Fruit fly (Drosophila melanogaster): ENCODE data around the gene CG13876.

Gene CG13876

dm6 chr3L:178913-179488 is 26.9 kb upstream of the CG13876 start, which contains the start of gene Vdup1:
TSS of gene Vdup1 (minus strand) at chr3L:178963.
- no peak for TF ChIP-seq CTCF (optimal IDR thresholded peaks at IDR 0.05)
- TF ChIP-seq CG8478 (optimal IDR thresholded peaks at IDR 0.05), result no peak

DNA sequence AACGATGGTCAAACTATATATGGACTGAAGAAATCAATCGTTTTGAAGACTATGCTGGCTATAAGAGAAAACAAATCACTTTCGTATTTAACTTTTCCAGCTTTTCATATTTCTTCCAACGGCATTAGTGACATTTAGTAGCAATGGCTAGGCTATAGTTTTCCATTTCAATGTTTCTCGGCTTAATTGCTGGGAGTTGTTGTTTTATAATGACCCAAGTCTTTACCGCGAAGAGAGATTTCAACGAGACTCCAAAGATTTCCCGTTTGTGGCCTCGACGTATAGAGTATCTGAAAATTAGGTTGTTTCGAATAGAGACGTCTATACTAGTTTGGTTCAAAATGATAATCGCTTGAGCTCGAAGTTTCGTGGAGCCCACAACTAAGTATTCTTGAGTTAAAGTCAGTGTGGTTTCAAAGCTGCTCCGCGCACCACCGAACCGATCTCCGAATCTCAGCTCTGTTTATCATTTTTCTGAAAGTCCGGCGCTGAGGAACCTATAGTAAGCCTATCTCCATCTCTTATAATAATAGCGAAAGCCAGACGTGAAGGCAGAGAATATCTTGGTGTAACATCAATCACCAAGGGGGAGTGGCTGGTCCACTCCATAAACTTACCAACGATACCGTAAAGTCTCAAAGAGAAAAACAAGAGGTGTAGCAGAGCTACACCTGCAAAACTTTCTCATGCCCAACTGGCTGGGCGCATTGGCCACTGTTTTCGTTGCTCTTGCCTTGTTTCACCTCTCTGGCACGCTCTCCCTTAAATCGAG is 26.3 kb upstream of the CG13876 start, which contains the start of gene CG13875:
Gene CG13875, plus strand, starts transcription at position 434 of the 772 bp plus-strand sequence.
- no peak for TF ChIP-seq CTCF (optimal IDR thresholded peaks at IDR 0.05)
- no peak for TF ChIP-seq CG8478 (optimal IDR thresholded peaks at IDR 0.05)

- TF ChIP-seq CTCF (optimal IDR thresholded peaks at IDR 0.05), result no peak
- no peak for TF ChIP-seq CG8478 (optimal IDR thresholded peaks at IDR 0.05)
Measured at dm6 chr3L:180262-180543, 25.7 kb upstream of the CG13876 start.

DNA sequence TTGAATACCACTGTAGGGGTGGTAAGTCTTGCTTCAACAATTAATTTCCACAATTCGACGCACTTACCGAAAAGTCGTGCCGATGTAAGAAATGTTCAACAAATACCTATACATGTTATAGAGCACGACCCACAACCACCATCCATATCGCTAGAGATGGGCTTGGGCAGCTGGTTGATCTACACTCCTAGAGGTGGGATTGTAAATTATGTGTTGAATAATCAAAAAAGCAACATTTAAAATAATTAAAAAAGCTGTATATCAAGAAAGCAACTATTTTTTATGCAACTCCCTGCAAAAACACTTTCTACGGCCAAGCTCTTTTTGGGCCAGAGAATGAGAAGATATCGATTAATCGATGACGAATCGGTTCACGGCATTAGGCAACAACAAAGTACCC is 21.7 kb upstream of the CG13876 start, which contains the start of the genes CG34140, Mkp and Mtch:
Gene CG34140, minus strand, starts transcription at position 174 of the 400 bp plus-strand sequence.
Gene Mkp, minus strand, starts transcription at position 290 of the 400 bp plus-strand sequence.
Gene Mtch, plus strand, starts transcription at position 376 of the 400 bp plus-strand sequence.
- no peak for TF ChIP-seq CG8478 (optimal IDR thresholded peaks at IDR 0.05)
- TF ChIP-seq CTCF (optimal IDR thresholded peaks at IDR 0.05), result no peak

- TF ChIP-seq CG8478 (optimal IDR thresholded peaks at IDR 0.05) (no peak), CTCF (optimal IDR thresholded peaks at IDR 0.05) (peak; percentile 8 to 30)
Measured at dm6 chr3L:199050-199745, 6.7 kb upstream of the CG13876 start.

DNA sequence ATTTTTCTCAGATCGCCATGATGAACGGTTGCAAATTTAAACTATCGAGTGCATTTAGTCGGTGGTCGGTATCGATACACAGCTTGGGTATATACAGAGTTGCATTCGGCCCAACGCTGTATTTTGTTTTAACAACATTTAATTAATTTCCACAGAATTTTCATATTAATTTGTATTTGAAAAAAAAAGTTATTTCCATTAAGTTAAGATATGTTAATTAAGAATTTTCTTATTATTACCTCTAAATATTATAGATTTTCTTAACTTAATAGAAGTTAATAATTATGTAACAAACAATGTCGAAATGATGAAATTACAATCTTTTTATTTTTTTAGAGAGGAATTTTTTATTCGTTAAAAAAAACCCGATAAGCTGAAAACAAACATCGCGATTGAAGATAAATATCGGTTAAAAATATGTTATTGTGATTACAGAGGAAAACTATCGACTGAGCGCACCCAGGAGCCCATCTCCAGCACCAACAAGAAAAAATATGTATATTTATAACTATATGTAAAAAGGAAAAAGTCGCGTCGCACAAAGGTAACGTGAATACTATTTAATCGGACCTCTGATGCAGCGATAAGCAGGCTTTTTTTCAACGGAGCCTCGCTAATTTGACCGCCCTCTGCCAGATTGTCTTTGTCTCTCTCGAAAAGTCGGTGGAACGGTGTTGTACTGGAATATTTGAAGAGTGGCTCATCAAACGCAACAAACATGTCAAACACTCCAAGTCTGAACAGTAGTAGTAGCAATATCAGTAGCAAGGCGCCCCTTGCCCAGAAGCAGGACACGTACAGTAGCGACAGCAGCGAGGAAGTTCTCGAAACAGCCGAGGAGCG is 6.0 kb upstream of the CG13876 start, which contains the start of the genes rno and mri:
Gene rno, minus strand, starts transcription at position 9 of the 843 bp plus-strand sequence.
Gene mri, plus strand, starts transcription at position 421 of the 843 bp plus-strand sequence.
- TF ChIP-seq CG8478 (optimal IDR thresholded peaks at IDR 0.05), result no peak
- TF ChIP-seq CTCF (optimal IDR thresholded peaks at IDR 0.05), result no peak

dm6 chr3L:203536-204135 is 2.3 kb upstream of the CG13876 start, which contains the start of gene NitFhit:
TSS of gene NitFhit (plus strand) at chr3L:203730.
- TF ChIP-seq CG8478 (optimal IDR thresholded peaks at IDR 0.05) (no peak), CTCF (optimal IDR thresholded peaks at IDR 0.05) (no peak)

dm6 chr3L:211200-211599 is 5.3 kb downstream of the CG13876 start, which contains the start of gene Prp4k:
TSS of gene Prp4k (minus strand) at chr3L:211457.
- no peak for TF ChIP-seq CTCF (optimal IDR thresholded peaks at IDR 0.05)

dm6 chr3L:212520-212919 is 6.6 kb downstream of the CG13876 start, which contains the start of the genes thoc7 and Dis3l2:
TSS of gene thoc7 (minus strand) at chr3L:212687.
TSS of gene Dis3l2 (plus strand) at chr3L:212709.
- no peak for TF ChIP-seq CG8478 (optimal IDR thresholded peaks at IDR 0.05)
- TF ChIP-seq CTCF (optimal IDR thresholded peaks at IDR 0.05), result no peak

- TF ChIP-seq CG8478 (optimal IDR thresholded peaks at IDR 0.05), result no peak
- TF ChIP-seq CTCF (optimal IDR thresholded peaks at IDR 0.05), result no peak
Measured at dm6 chr3L:216325-216724, 10.4 kb downstream of the CG13876 start, which contains the start of gene Kaz1-ORFB. TSS of gene Kaz1-ORFB (plus strand) at chr3L:216625.

DNA sequence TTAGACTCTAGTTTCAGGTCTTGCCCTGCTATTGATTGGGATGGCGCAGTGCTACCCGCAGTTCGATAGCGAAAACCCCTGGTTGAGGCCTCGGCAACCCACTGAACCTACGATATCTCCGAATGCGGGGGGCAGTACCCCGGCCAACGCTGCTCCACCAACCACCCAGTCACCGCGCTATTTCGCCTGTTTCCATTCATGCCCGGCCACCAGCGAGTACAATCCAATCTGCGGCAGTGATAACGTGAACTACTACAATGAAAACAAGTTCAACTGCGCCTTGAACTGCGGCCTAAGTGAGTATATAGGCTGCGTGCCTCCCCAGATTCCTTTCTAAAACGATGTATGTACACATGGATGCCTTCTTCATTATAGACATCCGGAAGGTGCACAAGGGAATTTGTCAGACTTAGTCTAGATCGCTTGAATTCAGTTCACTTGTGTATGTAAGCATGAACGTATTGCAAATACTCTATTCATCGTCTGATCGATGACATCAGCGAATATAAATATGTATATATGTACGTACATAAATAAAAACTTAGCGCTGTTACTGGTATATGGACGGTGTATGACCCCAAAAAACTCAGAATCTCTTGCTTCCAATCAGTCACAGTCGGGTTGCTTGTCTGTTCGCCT is 11.7 kb downstream of the CG13876 start, which contains the start of gene CG13877:
Gene CG13877, plus strand, starts transcription at position 589 of the 639 bp plus-strand sequence.
- TF ChIP-seq CTCF (optimal IDR thresholded peaks at IDR 0.05), result no peak
- no peak for TF ChIP-seq CG8478 (optimal IDR thresholded peaks at IDR 0.05)

DNA sequence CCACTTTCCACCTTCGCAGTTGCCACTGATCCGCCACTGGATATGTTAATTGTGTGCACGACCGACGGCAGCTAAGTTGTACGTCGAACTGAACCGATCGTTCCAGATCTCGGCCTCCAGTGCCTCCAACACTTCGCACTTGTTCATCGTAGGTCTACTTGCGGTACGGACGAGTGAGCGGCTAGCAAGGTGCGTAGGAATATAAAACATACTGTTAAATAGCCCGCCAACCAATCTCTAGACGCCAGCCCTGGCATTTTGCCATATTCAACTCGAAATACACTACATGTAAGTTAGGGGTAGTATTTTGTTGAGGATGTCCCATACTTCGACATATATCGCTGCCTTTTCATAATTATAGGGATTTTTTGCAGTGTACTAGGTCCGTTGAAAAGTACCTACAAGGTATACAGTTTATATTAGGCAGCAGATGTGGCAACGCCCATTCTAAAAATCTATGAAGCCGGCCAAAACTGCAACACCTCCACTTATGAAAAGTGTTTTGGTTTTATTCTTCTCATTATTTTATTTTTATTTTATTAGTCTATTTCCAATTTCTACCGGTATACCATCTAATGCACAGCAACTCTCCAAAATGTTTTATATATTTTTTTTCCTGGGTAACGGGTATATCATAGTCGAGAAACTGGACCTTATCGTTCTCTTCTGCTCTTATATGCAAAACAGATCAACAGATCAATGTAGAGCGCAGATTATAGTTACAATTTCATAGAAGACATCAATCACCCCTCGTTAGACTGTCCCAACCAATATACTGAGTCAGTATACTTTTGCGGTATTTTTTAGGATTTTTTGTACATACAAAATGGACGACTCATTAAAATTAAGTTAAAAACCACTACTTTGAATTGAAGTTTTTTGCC is 17.3 kb downstream of the CG13876 start, which contains the start of the genes pyx and CG33229:
Gene pyx, minus strand, starts transcription at position 51 of the 884 bp plus-strand sequence.
Gene CG33229, plus strand, starts transcription at position 834 of the 884 bp plus-strand sequence.
- TF ChIP-seq CTCF (optimal IDR thresholded peaks at IDR 0.05) (no peak), CG8478 (optimal IDR thresholded peaks at IDR 0.05) (no peak)

Measured in S2 (cell line).